Worm (Caenorhabditis elegans) whole organism, mixed stage, embryonic: ENCODE measurements around the gene rpl-42.

Source experiments
- M03D4.4 ChIP-seq: sonication (generic microtip); optimal IDR thresholded peaks from 2 replicates; lab custom pipeline; 2017; ENCODE audit warnings: mild to moderate bottlenecking, missing genetic modification characterization, missing compliant biosample characterization
- bed-3 ChIP-seq: fragments of 200-800 bp; sonication (Bioruptor generic); optimal IDR thresholded peaks from 3 replicates; lab custom pipeline; 2018; ENCODE audit warnings: mild to moderate bottlenecking, missing genetic modification characterization, moderate library complexity, missing compliant biosample characterization
- blmp-1 ChIP-seq: fragments of 150-350 bp; optimal IDR thresholded peaks from 2 replicates; lab custom pipeline; 2014; ENCODE audit warnings: missing biosample characterization, missing genetic modification characterization
- ceh-39 ChIP-seq: fragments of 150-350 bp; optimal IDR thresholded peaks from 2 replicates; lab custom pipeline; 2014; ENCODE audit warnings: missing biosample characterization, missing genetic modification characterization
- ceh-43 ChIP-seq: fragments of 200-800 bp; sonication (Bioruptor generic); optimal IDR thresholded peaks from 2 replicates; lab custom pipeline; 2018; ENCODE audit warnings: mild to moderate bottlenecking, missing genetic modification characterization, moderate library complexity, missing compliant biosample characterization
- ceh-83 ChIP-seq: fragments of 200-800 bp; sonication (Bioruptor generic); optimal IDR thresholded peaks from 2 replicates; lab custom pipeline; 2018; ENCODE audit warnings: mild to moderate bottlenecking, missing genetic modification characterization, missing compliant biosample characterization
- ces-1 ChIP-seq: fragments of 150-350 bp; optimal IDR thresholded peaks from 2 replicates; lab custom pipeline; 2014; ENCODE audit warnings: missing biosample characterization, missing genetic modification reagents, missing genetic modification characterization
- cnd-1 ChIP-seq: fragments of 200-800 bp; sonication (Bioruptor generic); optimal IDR thresholded peaks from 2 replicates; lab custom pipeline; 2018; ENCODE audit warnings: mild to moderate bottlenecking, missing genetic modification characterization, missing compliant biosample characterization
- drap-1 ChIP-seq: fragments of 200-800 bp; sonication (Bioruptor generic); optimal IDR thresholded peaks from 3 replicates; lab custom pipeline; 2018; ENCODE audit warnings: mild to moderate bottlenecking, missing genetic modification characterization, missing compliant biosample characterization
- elt-1 ChIP-seq: sonication (generic microtip); optimal IDR thresholded peaks from 2 replicates; lab custom pipeline; 2017; ENCODE audit warnings: missing genetic modification characterization, mild to moderate bottlenecking, missing compliant biosample characterization, antibody characterized with exemption, moderate library complexity, borderline replicate concordance; ENCODE audit not compliant: insufficient read depth
- elt-3 ChIP-seq: fragments of 150-350 bp; optimal IDR thresholded peaks from 2 replicates; lab custom pipeline; 2014; ENCODE audit warnings: missing biosample characterization, missing genetic modification characterization
- flh-1 ChIP-seq: fragments of 200-800 bp; sonication (Bioruptor generic); optimal IDR thresholded peaks from 2 replicates; lab custom pipeline; 2018; ENCODE audit warnings: mild to moderate bottlenecking, missing genetic modification characterization, moderate library complexity, missing compliant biosample characterization
- ham-2 ChIP-seq: fragments of 200-800 bp; sonication (Bioruptor generic); optimal IDR thresholded peaks from 2 replicates; lab custom pipeline; 2018; ENCODE audit warnings: mild to moderate bottlenecking, missing genetic modification characterization, missing compliant biosample characterization
- hlh-1 ChIP-seq: fragments of 150-350 bp; optimal IDR thresholded peaks from 2 replicates; lab custom pipeline; 2014; ENCODE audit warnings: missing biosample characterization, missing genetic modification reagents, missing genetic modification characterization
- lin-13 ChIP-seq: fragments of 150-350 bp; optimal IDR thresholded peaks from 2 replicates; lab custom pipeline; 2014; ENCODE audit warnings: missing biosample characterization, missing genetic modification characterization
- lin-32 ChIP-seq: fragments of 200-800 bp; sonication (Bioruptor generic); optimal IDR thresholded peaks from 2 replicates; lab custom pipeline; 2018; ENCODE audit warnings: mild to moderate bottlenecking, missing genetic modification characterization, missing compliant biosample characterization
- lsy-2 ChIP-seq: fragments of 150-350 bp; optimal IDR thresholded peaks from 2 replicates; lab custom pipeline; 2014; ENCODE audit warnings: missing biosample characterization, missing genetic modification characterization
- mab-5 ChIP-seq: fragments of 150-350 bp; optimal IDR thresholded peaks from 2 replicates; lab custom pipeline; 2014; ENCODE audit warnings: missing biosample characterization, missing genetic modification characterization
- mep-1 ChIP-seq: fragments of 150-350 bp; optimal IDR thresholded peaks from 2 replicates; lab custom pipeline; 2017; ENCODE audit warnings: missing biosample characterization, missing genetic modification reagents, missing genetic modification characterization, inconsistent platforms
- mls-2 ChIP-seq: sonication (generic microtip); optimal IDR thresholded peaks from 2 replicates; lab custom pipeline; 2016; ENCODE audit warnings: mild to moderate bottlenecking, missing genetic modification characterization, moderate library complexity, missing compliant biosample characterization
- nhr-12 ChIP-seq: fragments of 150-350 bp; optimal IDR thresholded peaks from 2 replicates; lab custom pipeline; 2014; ENCODE audit warnings: missing biosample characterization, missing genetic modification characterization
- nhr-2 ChIP-seq: fragments of 150-350 bp; optimal IDR thresholded peaks from 2 replicates; lab custom pipeline; 2014; ENCODE audit warnings: missing biosample characterization, missing genetic modification characterization
- nhr-237 ChIP-seq: fragments of 150-350 bp; optimal IDR thresholded peaks from 2 replicates; lab custom pipeline; 2014; ENCODE audit warnings: missing biosample characterization, missing genetic modification characterization
- nhr-28 ChIP-seq: fragments of 150-350 bp; optimal IDR thresholded peaks from 2 replicates; lab custom pipeline; 2014; ENCODE audit warnings: missing biosample characterization, missing genetic modification characterization
- nhr-76 ChIP-seq: sonication (generic microtip); optimal IDR thresholded peaks from 2 replicates; lab custom pipeline; 2017; ENCODE audit warnings: missing biosample characterization, missing genetic modification characterization
- pha-4 ChIP-seq: fragments of 150-350 bp; optimal IDR thresholded peaks from 2 replicates; lab custom pipeline; 2018; ENCODE audit warnings: missing biosample characterization, missing genetic modification reagents, missing genetic modification characterization
- sem-2 ChIP-seq: fragments of 200-800 bp; sonication (Bioruptor generic); optimal IDR thresholded peaks from 2 replicates; lab custom pipeline; 2018; ENCODE audit warnings: mild to moderate bottlenecking, missing genetic modification characterization, missing compliant biosample characterization
- snpc-4 ChIP-seq: fragments of 150-350 bp; optimal IDR thresholded peaks from 2 replicates; lab custom pipeline; 2014; ENCODE audit warnings: missing biosample characterization, missing genetic modification characterization
- sptf-1 ChIP-seq: sonication (generic microtip); optimal IDR thresholded peaks from 2 replicates; lab custom pipeline; 2017; ENCODE audit warnings: mild to moderate bottlenecking, missing genetic modification characterization, moderate library complexity, missing compliant biosample characterization
- tbx-8 ChIP-seq: fragments of 200-800 bp; sonication (Bioruptor generic); optimal IDR thresholded peaks from 2 replicates; lab custom pipeline; 2018; ENCODE audit warnings: mild to moderate bottlenecking, missing genetic modification characterization, moderate library complexity, missing compliant biosample characterization
- unc-120 ChIP-seq: sonication (generic microtip); optimal IDR thresholded peaks from 2 replicates; lab custom pipeline; 2017; ENCODE audit warnings: missing genetic modification characterization, missing compliant biosample characterization; ENCODE audit not compliant: poor library complexity, severe bottlenecking
- unc-39 ChIP-seq: fragments of 150-350 bp; optimal IDR thresholded peaks from 2 replicates; lab custom pipeline; 2014; ENCODE audit warnings: missing biosample characterization, missing genetic modification characterization
- unc-62 ChIP-seq: fragments of 150-350 bp; optimal IDR thresholded peaks from 2 replicates; lab custom pipeline; 2014; ENCODE audit warnings: missing biosample characterization, missing genetic modification reagents, missing genetic modification characterization
- zip-8 ChIP-seq: fragments of 150-350 bp; optimal IDR thresholded peaks from 2 replicates; lab custom pipeline; 2014; ENCODE audit warnings: missing biosample characterization, missing genetic modification characterization
- ztf-11 ChIP-seq: fragments of 150-350 bp; optimal IDR thresholded peaks from 2 replicates; lab custom pipeline; 2014; ENCODE audit warnings: missing biosample characterization, missing genetic modification characterization

The rpl-42 gene

DNA sequence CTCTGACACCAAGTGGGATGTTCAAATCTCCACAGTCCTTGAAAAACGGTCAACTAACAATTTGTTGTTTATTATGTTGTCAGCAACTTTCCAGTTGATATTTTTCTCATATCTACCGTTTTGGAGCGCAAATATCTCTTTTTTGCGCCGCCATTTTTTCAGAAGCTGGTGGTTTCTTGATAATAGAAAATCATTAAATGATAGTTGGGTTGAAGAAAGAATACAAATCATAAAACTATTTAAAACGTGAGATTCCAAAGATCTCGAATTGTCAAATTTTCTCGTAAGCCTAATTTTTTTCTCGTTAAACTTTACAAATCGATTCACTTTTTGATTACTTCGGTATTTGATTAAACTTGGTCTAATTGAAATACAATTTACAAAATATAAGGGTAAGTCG lies at the start of gene rpl-42:
TSS of gene rpl-42 (plus strand) at position 301 of the 400 bp plus-strand sequence.
- no peak for TF ChIP-seq pha-4
- TF ChIP-seq flh-1: no peak
- TF ChIP-seq sem-2 (GFP tag; lab: Kevin White, UChicago): no peak
- no peak for TF ChIP-seq blmp-1
- no peak for TF ChIP-seq ztf-11 (tag; lab: Kevin White, UChicago)

ce11 chrII:11042878-11043331 lies 49.6 kb upstream of the rpl-42 start:
- TF ChIP-seq snpc-4 (tag; lab: Kevin White, UChicago) (no peak), blmp-1 (no peak), lin-13 (tag; lab: Kevin White, UChicago) (peak; percentile 45), cnd-1 (peak; percentile 51), nhr-2 (tag; lab: Kevin White, UChicago) (peak; percentile 37), drap-1 (GFP tag; lab: Kevin White, UChicago) (peak; percentile 67), zip-8 (tag; lab: Kevin White, UChicago) (no peak), ces-1 (GFP tag; lab: Kevin White, UChicago) (peak; percentile 80), nhr-12 (tag; lab: Kevin White, UChicago) (no peak), unc-120 (tag; lab: Kevin White, UChicago) (peak; percentile 81), elt-1 (tag; lab: Kevin White, UChicago) (no peak), nhr-28 (tag; lab: Kevin White, UChicago) (no peak), ham-2 (peak; percentile 81), lin-32 (GFP tag; lab: Kevin White, UChicago) (peak; percentile 41), sptf-1 (peak; percentile 70), ztf-11 (tag; lab: Kevin White, UChicago) (peak; percentile 42), hlh-1 (tag; lab: Kevin White, UChicago) (peak; percentile 68), unc-39 (tag; lab: Kevin White, UChicago) (no peak), nhr-237 (tag; lab: Kevin White, UChicago) (peak; percentile 3), mls-2 (tag; lab: Kevin White, UChicago) (peak; percentile 71), ceh-39 (peak; percentile 84), pha-4 (peak; percentile 30), M03D4.4 (peak; percentile 56), bed-3 (no peak), ceh-83 (GFP tag; lab: Kevin White, UChicago) (peak; percentile 9), mep-1 (peak; percentile 28), unc-62 (GFP tag; lab: Kevin White, UChicago) (no peak), lsy-2 (tag; lab: Kevin White, UChicago) (peak; percentile 25)

ce11 chrII:11043546-11044192 lies 48.8 kb upstream of the rpl-42 start:
- no peak for TF ChIP-seq nhr-237 (tag; lab: Kevin White, UChicago)
- peak; percentile 97 for TF ChIP-seq elt-1 (tag; lab: Kevin White, UChicago)
- peak; percentile 88 for TF ChIP-seq zip-8 (tag; lab: Kevin White, UChicago)

DNA sequence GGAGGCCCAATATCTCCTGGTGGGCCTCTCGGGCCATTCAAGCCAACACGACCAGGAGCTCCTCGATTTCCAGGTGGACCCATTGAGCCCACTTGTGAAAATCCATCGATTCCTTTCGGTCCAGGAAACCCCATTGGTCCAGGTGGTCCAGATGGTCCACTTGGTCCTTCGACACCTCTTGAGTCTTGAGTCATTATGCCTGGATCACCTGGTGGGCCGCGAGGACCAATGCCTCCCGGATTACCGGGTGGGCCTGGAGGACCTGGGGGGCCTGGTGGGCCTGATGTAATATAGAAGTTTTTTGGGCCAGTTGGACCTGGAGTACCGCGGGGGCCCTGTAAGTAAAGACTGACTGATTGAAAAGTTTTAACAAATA lies 48.3 kb upstream of the rpl-42 start:
- TF ChIP-seq bed-3: no peak
- TF ChIP-seq drap-1 (GFP tag; lab: Kevin White, UChicago): no peak
- no peak for TF ChIP-seq ceh-83 (GFP tag; lab: Kevin White, UChicago)
- no peak for TF ChIP-seq flh-1
- TF ChIP-seq tbx-8 (GFP tag; lab: Kevin White, UChicago): no peak
- TF ChIP-seq elt-3 (tag; lab: Kevin White, UChicago): no peak
- no peak for TF ChIP-seq nhr-76
- TF ChIP-seq ceh-43: no peak
- TF ChIP-seq snpc-4 (tag; lab: Kevin White, UChicago): no peak
- TF ChIP-seq elt-1 (tag; lab: Kevin White, UChicago): no peak
- TF ChIP-seq M03D4.4: no peak
- no peak for TF ChIP-seq mab-5 (tag; lab: Kevin White, UChicago)
- no peak for TF ChIP-seq zip-8 (tag; lab: Kevin White, UChicago)
- no peak for TF ChIP-seq lsy-2 (tag; lab: Kevin White, UChicago)
- TF ChIP-seq unc-120 (tag; lab: Kevin White, UChicago): no peak
